Worm (Caenorhabditis elegans): ENCODE results near the gene cyp-32A1.

cyp-32A1 gene

ce11 chrV:7776029-7776628 lies 5.5 kb upstream of the cyp-32A1 start, which contains the start of the genes rpl-39 and rps-30 (continued):
- TF ChIP-seq crh-2 (tag; optimal IDR thresholded peaks at IDR 0.05), result peak; percentile 83
- no peak for TF ChIP-seq mbf-1 (tag; optimal IDR thresholded peaks at IDR 0.05)
- TF ChIP-seq ama-1 (optimal IDR thresholded peaks at IDR 0.05), result no peak
- no peak for TF ChIP-seq nhr-11 (tag; optimal IDR thresholded peaks at IDR 0.05)
- no peak for TF ChIP-seq ztf-11 (tag; optimal IDR thresholded peaks at IDR 0.05)
- TF ChIP-seq snpc-4 (tag; optimal IDR thresholded peaks at IDR 0.05), result peak; percentile 42
- no peak for TF ChIP-seq skn-1 (tag; optimal IDR thresholded peaks at IDR 0.05)
- TF ChIP-seq sma-3 (GFP tag; optimal IDR thresholded peaks at IDR 0.05), result peak; percentile 69
- no peak for TF ChIP-seq peb-1 (tag; optimal IDR thresholded peaks at IDR 0.05)
- no peak for TF ChIP-seq nhr-23 (tag; optimal IDR thresholded peaks at IDR 0.05)
- TF ChIP-seq nhr-12 (tag; optimal IDR thresholded peaks at IDR 0.05), result no peak
- peak; percentile 88 for TF ChIP-seq nhr-129 (tag; optimal IDR thresholded peaks at IDR 0.05)
- peak; percentile 59 for TF ChIP-seq R02D3.7 (tag; optimal IDR thresholded peaks at IDR 0.05)

ce11 chrV:7777098-7777497 lies 4.5 kb upstream of the cyp-32A1 start, which contains the start of gene C26F1.3:
Gene C26F1.3 (plus strand): TSS chrV:7777300.
- TF ChIP-seq lin-11 (tag; optimal IDR thresholded peaks at IDR 0.05) (no peak), crh-2 (tag; optimal IDR thresholded peaks at IDR 0.05) (no peak), elt-3 (tag; optimal IDR thresholded peaks at IDR 0.05) (no peak), alr-1 (tag; optimal IDR thresholded peaks at IDR 0.05) (no peak)

ce11 chrV:7778999-7779398 lies 2.6 kb upstream of the cyp-32A1 start:
- TF ChIP-seq zag-1 (tag; optimal IDR thresholded peaks at IDR 0.05), result no peak
- no peak for TF ChIP-seq snpc-4 (tag; optimal IDR thresholded peaks at IDR 0.05)
- no peak for TF ChIP-seq unc-62 (GFP tag; optimal IDR thresholded peaks at IDR 0.05)
- TF ChIP-seq elt-3 (tag; optimal IDR thresholded peaks at IDR 0.05), result no peak

- TF ChIP-seq ztf-4 (tag; optimal IDR thresholded peaks at IDR 0.05), result no peak
- no peak for TF ChIP-seq aly-2 (tag; optimal IDR thresholded peaks at IDR 0.05)
- TF ChIP-seq nhr-129 (tag; optimal IDR thresholded peaks at IDR 0.05), result no peak
- no peak for TF ChIP-seq lin-11 (tag; optimal IDR thresholded peaks at IDR 0.05)
- TF ChIP-seq F13H6.1 (tag; optimal IDR thresholded peaks at IDR 0.05), result no peak
- no peak for TF ChIP-seq sma-9 (GFP tag; optimal IDR thresholded peaks at IDR 0.05)
- no peak for TF ChIP-seq sma-9 (tag; optimal IDR thresholded peaks at IDR 0.05)
- no peak for TF ChIP-seq egl-27 (tag; optimal IDR thresholded peaks at IDR 0.05)
- no peak for TF ChIP-seq unc-55 (GFP tag; optimal IDR thresholded peaks at IDR 0.05)
- TF ChIP-seq nhr-12 (tag; optimal IDR thresholded peaks at IDR 0.05), result no peak
- TF ChIP-seq nhr-23 (tag; optimal IDR thresholded peaks at IDR 0.05), result no peak
- TF ChIP-seq ztf-1 (GFP tag; conservative IDR thresholded peaks at IDR 0.05), result no peak
- TF ChIP-seq nhr-21 (tag; optimal IDR thresholded peaks at IDR 0.05), result no peak
- TF ChIP-seq sem-4 (tag; optimal IDR thresholded peaks at IDR 0.05), result no peak
- TF ChIP-seq nhr-6 (tag; optimal IDR thresholded peaks at IDR 0.05), result no peak
- TF ChIP-seq lin-13 (GFP tag; optimal IDR thresholded peaks at IDR 0.05), result no peak
- TF ChIP-seq alr-1 (tag; optimal IDR thresholded peaks at IDR 0.05), result no peak
- TF ChIP-seq dmd-4 (tag; optimal IDR thresholded peaks at IDR 0.05), result no peak
- no peak for TF ChIP-seq nhr-10 (tag; optimal IDR thresholded peaks at IDR 0.05)
- no peak for TF ChIP-seq blmp-1 (tag; optimal IDR thresholded peaks at IDR 0.05; ENCODE audit: insufficient read depth)
- no peak for TF ChIP-seq zag-1 (tag; optimal IDR thresholded peaks at IDR 0.05)
Observed at ce11 chrV:7785117-7785516, 3.5 kb downstream of the cyp-32A1 start, which contains the start of gene C26F1.1. Gene C26F1.1 (plus strand): TSS chrV:7785417.

ce11 chrV:7785885-7786284 lies 4.3 kb downstream of the cyp-32A1 start:
- TF ChIP-seq mbf-1 (tag; optimal IDR thresholded peaks at IDR 0.05), result no peak
- TF ChIP-seq nhr-12 (tag; optimal IDR thresholded peaks at IDR 0.05), result no peak
- TF ChIP-seq sma-3 (GFP tag; optimal IDR thresholded peaks at IDR 0.05), result no peak

ce11 chrV:7786639-7787038 lies 5.0 kb downstream of the cyp-32A1 start:
- TF ChIP-seq fos-1 (tag; optimal IDR thresholded peaks at IDR 0.05), result peak; percentile 82
- TF ChIP-seq blmp-1 (tag; optimal IDR thresholded peaks at IDR 0.05; ENCODE audit: insufficient read depth), result no peak
- TF ChIP-seq elt-1 (tag; optimal IDR thresholded peaks at IDR 0.05), result no peak
- TF ChIP-seq sma-9 (GFP tag; optimal IDR thresholded peaks at IDR 0.05), result peak; percentile 4
- TF ChIP-seq sma-9 (tag; optimal IDR thresholded peaks at IDR 0.05), result no peak

All from whole organism, L2 larva.